Worm (Caenorhabditis elegans) whole organism, late embryonic: ENCODE measurements around the gene set-26.
"Not testable (repeated sequence)": the region's sequence is repeated elsewhere in the genome, so short reads cannot be mapped to it uniquely, and the experiment has no call there.

Source experiments
- F13H6.1 ChIP-seq: sonication (generic microtip); optimal IDR thresholded peaks from 2 replicates; lab custom pipeline; 2016; ENCODE audit warnings: missing genetic modification characterization, missing compliant biosample characterization
- K09A11.1 ChIP-seq: sonication (generic microtip); optimal IDR thresholded peaks from 2 replicates; lab custom pipeline; 2017; ENCODE audit warnings: antibody characterized with exemption, mild to moderate bottlenecking, missing genetic modification characterization, missing compliant biosample characterization; ENCODE audit not compliant: insufficient read depth
- ahr-1 ChIP-seq: sonication (generic microtip); optimal IDR thresholded peaks from 2 replicates; lab custom pipeline; 2016; ENCODE audit warnings: missing genetic modification characterization, missing compliant biosample characterization
- ama-1 ChIP-seq: fragments of 150-350 bp; optimal IDR thresholded peaks from 2 replicates; lab custom pipeline; 2014
- ceh-18 ChIP-seq: sonication (generic microtip); optimal IDR thresholded peaks from 2 replicates; lab custom pipeline; 2016; ENCODE audit warnings: missing genetic modification characterization, missing compliant biosample characterization
- ceh-24 ChIP-seq: sonication (generic microtip); optimal IDR thresholded peaks from 2 replicates; lab custom pipeline; 2016; ENCODE audit warnings: mild to moderate bottlenecking, missing genetic modification characterization, missing compliant biosample characterization
- ceh-30 ChIP-seq: fragments of 150-350 bp; optimal IDR thresholded peaks from 2 replicates; lab custom pipeline; 2014; ENCODE audit warnings: missing biosample characterization, missing genetic modification characterization
- ceh-34 ChIP-seq: sonication (generic microtip); optimal IDR thresholded peaks from 2 replicates; lab custom pipeline; 2016; ENCODE audit warnings: mild to moderate bottlenecking, missing genetic modification characterization, missing compliant biosample characterization
- ceh-6 ChIP-seq: fragments of 200-800 bp; sonication (Bioruptor generic); optimal IDR thresholded peaks from 2 replicates; lab custom pipeline; 2018; ENCODE audit warnings: mild to moderate bottlenecking, missing genetic modification characterization, missing compliant biosample characterization
- elt-2 ChIP-seq: sonication (generic microtip); optimal IDR thresholded peaks from 2 replicates; lab custom pipeline; 2016; ENCODE audit warnings: missing genetic modification reagents, missing genetic modification characterization, missing compliant biosample characterization
- elt-4 ChIP-seq: sonication (generic microtip); optimal IDR thresholded peaks from 2 replicates; lab custom pipeline; 2016; ENCODE audit warnings: missing genetic modification characterization, missing compliant biosample characterization
- fkh-10 ChIP-seq: fragments of 150-350 bp; optimal IDR thresholded peaks from 2 replicates; lab custom pipeline; 2014; ENCODE audit warnings: missing biosample characterization, missing genetic modification reagents, missing genetic modification characterization
- gmeb-2 ChIP-seq: sonication (generic microtip); optimal IDR thresholded peaks from 2 replicates; lab custom pipeline; 2016; ENCODE audit warnings: missing genetic modification characterization, inconsistent platforms, missing compliant biosample characterization
- hlh-6 ChIP-seq: sonication (generic microtip); optimal IDR thresholded peaks from 2 replicates; lab custom pipeline; 2016; ENCODE audit warnings: missing genotype, missing genetic modification characterization, missing compliant biosample characterization
- hlh-8 ChIP-seq: sonication (generic microtip); optimal IDR thresholded peaks from 2 replicates; lab custom pipeline; 2016; ENCODE audit warnings: missing genotype, missing genetic modification characterization, missing compliant biosample characterization
- lim-6 ChIP-seq: sonication (generic microtip); optimal IDR thresholded peaks from 2 replicates; lab custom pipeline; 2016; ENCODE audit warnings: missing genetic modification characterization, missing compliant biosample characterization
- lin-11 ChIP-seq: fragments of 200-800 bp; sonication (Bioruptor generic); optimal IDR thresholded peaks from 2 replicates; lab custom pipeline; 2018; ENCODE audit warnings: mild to moderate bottlenecking, missing genetic modification characterization, missing compliant biosample characterization
- odd-2 ChIP-seq: sonication (generic microtip); optimal IDR thresholded peaks from 2 replicates; lab custom pipeline; 2017; ENCODE audit warnings: antibody characterized with exemption, mild to moderate bottlenecking, missing genetic modification characterization, missing compliant biosample characterization
- pat-9 ChIP-seq: fragments of 200-800 bp; sonication (Bioruptor generic); optimal IDR thresholded peaks from 2 replicates; lab custom pipeline; 2018; ENCODE audit warnings: mild to moderate bottlenecking, missing genetic modification characterization, moderate library complexity, missing compliant biosample characterization
- pax-1 ChIP-seq: fragments of 150-350 bp; optimal IDR thresholded peaks from 2 replicates; lab custom pipeline; 2014; ENCODE audit warnings: missing biosample characterization, missing genetic modification characterization
- pha-2 ChIP-seq: sonication (generic microtip); optimal IDR thresholded peaks from 2 replicates; lab custom pipeline; 2017; ENCODE audit warnings: mild to moderate bottlenecking, missing genetic modification characterization, missing compliant biosample characterization
- ref-2 ChIP-seq: sonication (generic microtip); optimal IDR thresholded peaks from 2 replicates; lab custom pipeline; 2016; ENCODE audit warnings: missing genetic modification characterization, missing compliant biosample characterization
- rnt-1 ChIP-seq: sonication (generic microtip); optimal IDR thresholded peaks from 2 replicates; lab custom pipeline; 2016; ENCODE audit warnings: missing genetic modification characterization, missing compliant biosample characterization
- sdc-2 ChIP-seq: sonication (generic microtip); optimal IDR thresholded peaks from 2 replicates; lab custom pipeline; 2016; ENCODE audit warnings: missing genotype, missing genetic modification characterization, missing compliant biosample characterization
- sox-2 ChIP-seq: fragments of 200-800 bp; sonication (Bioruptor generic); IDR thresholded peaks from 2 replicates; pipeline ENCODE4 v1.3.6; 2022; ENCODE audit warnings: missing genetic modification reagents, missing genetic modification characterization, missing compliant biosample characterization
- sox-4 ChIP-seq: sonication (generic microtip); optimal IDR thresholded peaks from 2 replicates; lab custom pipeline; 2017; ENCODE audit warnings: mild to moderate bottlenecking, missing genetic modification characterization, inconsistent platforms, missing compliant biosample characterization
- syd-9 ChIP-seq: sonication (generic microtip); optimal IDR thresholded peaks from 2 replicates; lab custom pipeline; 2016; ENCODE audit warnings: mild to moderate bottlenecking, missing genetic modification characterization, moderate library complexity, missing compliant biosample characterization
- tbx-2 ChIP-seq: sonication (generic microtip); optimal IDR thresholded peaks from 2 replicates; lab custom pipeline; 2016; ENCODE audit warnings: missing genetic modification characterization, missing compliant biosample characterization
- tbx-7 ChIP-seq: sonication (generic microtip); optimal IDR thresholded peaks from 2 replicates; lab custom pipeline; 2016; ENCODE audit warnings: missing genotype, missing genetic modification characterization, missing compliant biosample characterization
- ttx-3 ChIP-seq: sonication (generic microtip); optimal IDR thresholded peaks from 2 replicates; lab custom pipeline; 2016; ENCODE audit warnings: missing genetic modification reagents, missing genetic modification characterization, missing compliant biosample characterization
- unc-42 ChIP-seq: sonication (generic microtip); optimal IDR thresholded peaks from 2 replicates; lab custom pipeline; 2016; ENCODE audit warnings: missing genotype, missing genetic modification characterization, missing compliant biosample characterization
- unc-55 ChIP-seq: sonication (generic microtip); optimal IDR thresholded peaks from 2 replicates; lab custom pipeline; 2017; ENCODE audit warnings: missing biosample characterization, missing genetic modification reagents, missing genetic modification characterization
- unc-86 ChIP-seq: sonication (generic microtip); optimal IDR thresholded peaks from 2 replicates; lab custom pipeline; 2016; ENCODE audit warnings: missing genetic modification characterization, missing compliant biosample characterization
- zip-5 ChIP-seq: sonication (generic microtip); optimal IDR thresholded peaks from 2 replicates; lab custom pipeline; 2016; ENCODE audit warnings: missing genetic modification characterization, missing compliant biosample characterization

The set-26 gene

ce11 chrIV:16629090-16629489 lies 26.6 kb downstream of the set-26 start, which contains the start of gene Y51H4A.936:
TSS of gene Y51H4A.936 (plus strand) at chrIV:16629390.
- no peak for TF ChIP-seq pha-2 (tag; lab: Kevin White, UChicago)

ce11 chrIV:16627676-16628075 lies 28.0 kb downstream of the set-26 start, which contains the start of gene fipr-28:
TSS of gene fipr-28 (plus strand) at chrIV:16627976.
- TF ChIP-seq ref-2 (tag; lab: Kevin White, UChicago) (no peak), gmeb-2 (tag; lab: Kevin White, UChicago) (no peak), pax-1 (tag; lab: Kevin White, UChicago) (no peak), lin-11 (tag; lab: Kevin White, UChicago) (no peak), lim-6 (no peak), syd-9 (tag; lab: Kevin White, UChicago) (no peak), rnt-1 (no peak), sdc-2 (tag; lab: Kevin White, UChicago) (no peak), pat-9 (no peak), F13H6.1 (tag; lab: Kevin White, UChicago) (no peak), sox-2 (GFP tag; lab: Robert Waterston, UW) (no peak), elt-4 (no peak), fkh-10 (GFP tag; lab: Kevin White, UChicago) (no peak)

- TF ChIP-seq tbx-2 (tag; lab: Kevin White, UChicago); K09A11.1 (tag; lab: Kevin White, UChicago); ama-1 (lab: Kevin White, UChicago): not testable (repeated sequence)
Measured at ce11 chrIV:16625909-16626308, 29.8 kb downstream of the set-26 start, which contains the start of gene fip-7. TSS of gene fip-7 (plus strand) at chrIV:16626209.

- TF ChIP-seq ceh-34, result no peak
- TF ChIP-seq tbx-7 (tag; lab: Kevin White, UChicago), result no peak
- no peak for TF ChIP-seq hlh-8 (tag; lab: Kevin White, UChicago)
- no peak for TF ChIP-seq unc-55 (GFP tag; lab: Kevin White, UChicago)
- TF ChIP-seq hlh-6 (tag; lab: Kevin White, UChicago), result no peak
- no peak for TF ChIP-seq odd-2
Measured at ce11 chrIV:16622522-16622921, 33.2 kb downstream of the set-26 start.

ce11 chrIV:16602676-16603075 lies 53.0 kb downstream of the set-26 start, which contains the start of gene col-137:
TSS of gene col-137 (minus strand) at chrIV:16602776.
- no peak for TF ChIP-seq F13H6.1 (tag; lab: Kevin White, UChicago)
- TF ChIP-seq ceh-18 (tag; lab: Kevin White, UChicago), result no peak
- TF ChIP-seq unc-86 (tag; lab: Kevin White, UChicago), result no peak
- no peak for TF ChIP-seq elt-2 (tag; lab: Kevin White, UChicago)
- no peak for TF ChIP-seq ahr-1 (tag; lab: Kevin White, UChicago)
- TF ChIP-seq sox-4 (tag; lab: Kevin White, UChicago), result no peak
- TF ChIP-seq ceh-24 (tag; lab: Kevin White, UChicago), result no peak
- no peak for TF ChIP-seq hlh-6 (tag; lab: Kevin White, UChicago)
- no peak for TF ChIP-seq unc-42 (tag; lab: Kevin White, UChicago)
- no peak for TF ChIP-seq sox-2 (GFP tag; lab: Robert Waterston, UW)
- no peak for TF ChIP-seq pha-2 (tag; lab: Kevin White, UChicago)
- TF ChIP-seq ceh-30 (tag; lab: Kevin White, UChicago), result no peak
- TF ChIP-seq pat-9, result no peak
- no peak for TF ChIP-seq zip-5 (tag; lab: Kevin White, UChicago)
- TF ChIP-seq ttx-3 (tag; lab: Kevin White, UChicago), result no peak
- TF ChIP-seq tbx-2 (tag; lab: Kevin White, UChicago), result no peak
- no peak for TF ChIP-seq rnt-1
- no peak for TF ChIP-seq ceh-6
